Worm (Caenorhabditis elegans): ENCODE measurements around the gene Y105C5B.17.

DNA sequence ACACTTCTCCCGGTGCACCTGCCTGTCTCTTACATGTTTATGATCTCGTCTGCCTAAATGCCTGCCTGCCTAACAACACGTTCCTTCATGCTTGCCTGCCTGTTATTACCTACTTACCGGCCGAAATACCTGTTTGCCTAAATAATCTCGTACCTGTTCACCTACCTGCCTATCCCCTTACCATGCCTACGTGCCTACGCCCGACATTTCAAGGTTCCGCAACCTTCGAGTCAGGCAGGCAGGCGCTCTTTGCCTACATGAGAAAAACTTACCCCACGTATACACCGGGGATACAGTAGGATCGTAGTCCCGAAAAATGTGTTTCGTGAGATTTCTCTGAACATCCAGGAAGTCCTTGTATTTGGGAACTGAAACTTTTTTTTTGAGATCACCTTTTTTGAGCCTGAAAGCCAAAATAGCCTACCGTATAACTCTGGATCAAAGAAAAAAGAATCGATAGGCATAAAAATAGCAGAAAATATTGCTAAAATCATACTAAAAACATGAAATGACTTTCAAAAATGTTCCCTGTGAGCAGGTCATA, 610 bp upstream of the Y105C5B.17 start, which contains the start of gene lgc-19:
- TF ChIP-seq pha-4 (tag; optimal IDR thresholded peaks at IDR 0.05) = no peak
- TF ChIP-seq mep-1 (tag; optimal IDR thresholded peaks at IDR 0.05) = no peak
- TF ChIP-seq unc-62 (GFP tag; optimal IDR thresholded peaks at IDR 0.05) = no peak
- no peak for TF ChIP-seq mab-5 (tag; optimal IDR thresholded peaks at IDR 0.05)
- no peak for TF ChIP-seq nhr-12 (tag; optimal IDR thresholded peaks at IDR 0.05)
